Worm (Caenorhabditis elegans): ENCODE measurements around the gene nhr-171.
"Not testable (repeated sequence)": the region's sequence is repeated elsewhere in the genome, so short reads cannot be mapped to it uniquely, and the experiment has no call there.

- TF ChIP-seq nhr-237, lsy-2 (tag; optimal IDR thresholded peaks at IDR 0.05): not testable (repeated sequence)
These were observed at the start of gene nhr-171 for ce11 chrV:7511465-7511864.

Measured in whole organism, mixed stage, embryonic.